Worm (Caenorhabditis elegans) whole organism, L2 larva: ENCODE measurements around the gene T10G3.2.

Experiments
- elt-1 ChIP-seq: fragments of 150-350 bp; optimal IDR thresholded peaks from 2 replicates; lab custom pipeline; 2014; ENCODE audit warnings: missing biosample characterization, missing genetic modification characterization
- lin-13 ChIP-seq: fragments of 150-350 bp; optimal IDR thresholded peaks from 2 replicates; lab custom pipeline; 2014; ENCODE audit warnings: missing biosample characterization, missing genetic modification reagents, missing genetic modification characterization
- nhr-10 ChIP-seq: sonication (generic microtip); optimal IDR thresholded peaks from 2 replicates; lab custom pipeline; 2017; ENCODE audit warnings: missing biosample characterization, missing genetic modification characterization
- nhr-11 ChIP-seq: fragments of 150-350 bp; optimal IDR thresholded peaks from 2 replicates; lab custom pipeline; 2014; ENCODE audit warnings: missing biosample characterization, missing genetic modification characterization
- nhr-77 ChIP-seq: fragments of 150-350 bp; optimal IDR thresholded peaks from 2 replicates; lab custom pipeline; 2014; ENCODE audit warnings: missing biosample characterization, missing genetic modification characterization

DNA sequence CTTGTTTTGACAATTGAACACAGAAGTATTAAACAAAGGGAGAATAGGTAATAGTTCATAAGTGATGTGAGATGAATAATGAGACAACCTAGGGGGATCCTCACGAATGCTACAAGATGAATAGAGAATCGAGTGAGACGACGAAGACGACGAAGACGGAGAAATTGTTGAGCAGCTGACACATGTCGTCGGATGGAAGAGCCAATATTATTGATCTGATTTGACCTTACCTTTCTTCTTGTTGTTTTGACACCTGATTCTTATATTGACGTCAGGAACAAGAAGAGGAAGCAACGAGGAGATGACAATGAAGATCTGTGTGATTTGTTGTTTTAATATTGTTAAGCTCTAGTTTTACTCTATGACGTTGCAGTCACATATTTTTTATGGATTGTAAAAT is 6.2 kb downstream of the T10G3.2 start, which contains the start of gene T10G3.1:
- no peak for TF ChIP-seq nhr-11 (tag; lab: Kevin White, UChicago)
- no peak for TF ChIP-seq elt-1 (tag; lab: Kevin White, UChicago)
- no peak for TF ChIP-seq nhr-77 (tag; lab: Kevin White, UChicago)
- TF ChIP-seq lin-13 = no peak
- no peak for TF ChIP-seq nhr-10 (tag; lab: Kevin White, UChicago)
